Fruit fly (Drosophila melanogaster) Kc167 (cell line): ENCODE measurements around the gene btn.

Experiments used
- Sin3A ChIP-seq: fragments of >200 bp; optimal IDR thresholded peaks from 2 replicates; lab custom pipeline; 2018; ENCODE audit warnings: missing external identifiers
- insv ChIP-seq: fragments of >200 bp; optimal IDR thresholded peaks from 3 replicates; lab custom pipeline; 2018; ENCODE audit warnings: missing external identifiers
- ttk ChIP-seq: sonication (Bioruptor generic); optimal IDR thresholded peaks from 2 replicates; lab custom pipeline; 2017; ENCODE audit warnings: missing external identifiers

dm6 chr3R:22588756-22589155 is 2.3 kb upstream of the btn start:
- TF ChIP-seq insv (lab: Kevin White, UChicago), result no peak
- TF ChIP-seq ttk (lab: Kevin White, UChicago), result no peak
- TF ChIP-seq Sin3A, result no peak
